Fruit fly (Drosophila melanogaster): ENCODE data around the gene Hs3st-B.

dm6 chrX:19295831-19296423 lies 47.5 kb downstream of the Hs3st-B start:
- TF ChIP-seq CG7271 (tag; optimal IDR thresholded peaks at IDR 0.05) (no peak), CG13775 (GFP tag; optimal IDR thresholded peaks at IDR 0.05) (no peak), hkb (optimal IDR thresholded peaks at IDR 0.05) (no peak), hkb (GFP tag; IDR thresholded peaks at IDR 0.05) (no peak), YL-1 (GFP tag; optimal IDR thresholded peaks at IDR 0.05) (no peak), crp (GFP tag; optimal IDR thresholded peaks at IDR 0.05) (no peak)
